Worm (Caenorhabditis elegans) whole organism, early embryonic: ENCODE results near the gene nhr-264.
A peak's percentile ranks its signal among the peaks of the same experiment; 100 is the strongest.

Source experiments
- B0310.2 ChIP-seq: sonication (generic microtip); optimal IDR thresholded peaks from 2 replicates; lab custom pipeline; 2016; ENCODE audit warnings: mild to moderate bottlenecking, missing genetic modification characterization, missing compliant biosample characterization
- F13C5.2 ChIP-seq: sonication (generic microtip); optimal IDR thresholded peaks from 2 replicates; lab custom pipeline; 2017; ENCODE audit warnings: mild to moderate bottlenecking, missing genetic modification characterization, inconsistent platforms, missing compliant biosample characterization
- aly-1 ChIP-seq: sonication (generic microtip); optimal IDR thresholded peaks from 2 replicates; lab custom pipeline; 2016; ENCODE audit warnings: missing genetic modification characterization, missing compliant biosample characterization
- ama-1 ChIP-seq: fragments of 150-350 bp; optimal IDR thresholded peaks from 2 replicates; lab custom pipeline; 2014
- ceh-13 ChIP-seq: fragments of 200-800 bp; sonication (Bioruptor generic); optimal IDR thresholded peaks from 2 replicates; lab custom pipeline; 2018; ENCODE audit warnings: mild to moderate bottlenecking, missing genetic modification characterization, missing compliant biosample characterization
- ceh-36 ChIP-seq: sonication (generic microtip); optimal IDR thresholded peaks from 2 replicates; lab custom pipeline; 2016; ENCODE audit warnings: missing genetic modification characterization, inconsistent platforms, missing compliant biosample characterization
- ets-7 ChIP-seq: sonication (generic microtip); optimal IDR thresholded peaks from 2 replicates; lab custom pipeline; 2016; ENCODE audit warnings: missing genotype, missing genetic modification characterization, missing compliant biosample characterization
- flt-1 ChIP-seq: fragments of 200-800 bp; sonication (Bioruptor generic); IDR thresholded peaks from 2 replicates; pipeline ENCODE4 v1.3.6; 2022; ENCODE audit warnings: missing genetic modification characterization, missing compliant biosample characterization
- hmbx-1 ChIP-seq: sonication (generic microtip); optimal IDR thresholded peaks from 2 replicates; lab custom pipeline; 2016; ENCODE audit warnings: mild to moderate bottlenecking, missing genetic modification characterization, missing compliant biosample characterization
- hmg-4 ChIP-seq: fragments of 200-800 bp; sonication (Bioruptor generic); optimal IDR thresholded peaks from 2 replicates; lab custom pipeline; 2018; ENCODE audit warnings: mild to moderate bottlenecking, missing genetic modification characterization, missing compliant biosample characterization
- hnd-1 ChIP-seq: sonication (generic microtip); optimal IDR thresholded peaks from 2 replicates; lab custom pipeline; 2016; ENCODE audit warnings: missing genetic modification characterization, missing compliant biosample characterization
- pes-1 ChIP-seq: fragments of 200-800 bp; sonication (Bioruptor generic); IDR thresholded peaks from 2 replicates; pipeline ENCODE4 v1.3.6; 2022; ENCODE audit warnings: missing genetic modification reagents, missing genetic modification characterization, missing compliant biosample characterization
- scrt-1 ChIP-seq: fragments of 200-800 bp; sonication (Bioruptor generic); IDR thresholded peaks from 2 replicates; pipeline ENCODE4 v1.3.6; 2022; ENCODE audit warnings: missing genetic modification characterization, missing compliant biosample characterization
- sea-1 ChIP-seq: fragments of 200-800 bp; sonication (Bioruptor generic); conservative IDR thresholded peaks from 2 replicates; pipeline ENCODE4 v1.3.6; 2022; ENCODE audit warnings: missing genetic modification characterization, missing compliant biosample characterization
- tbx-11 ChIP-seq: fragments of 200-800 bp; sonication (Bioruptor generic); IDR thresholded peaks from 2 replicates; pipeline ENCODE4 v1.3.6; 2022; ENCODE audit warnings: missing genetic modification characterization, missing compliant biosample characterization
- tbx-37 ChIP-seq: fragments of 200-800 bp; sonication (Bioruptor generic); conservative IDR thresholded peaks from 2 replicates; pipeline ENCODE4 v1.3.6; 2022; ENCODE audit warnings: missing genetic modification reagents, missing genetic modification characterization, missing compliant biosample characterization
- tra-4 ChIP-seq: sonication (generic microtip); optimal IDR thresholded peaks from 2 replicates; lab custom pipeline; 2017; ENCODE audit warnings: missing genetic modification characterization, missing compliant biosample characterization

The nhr-264 gene

DNA sequence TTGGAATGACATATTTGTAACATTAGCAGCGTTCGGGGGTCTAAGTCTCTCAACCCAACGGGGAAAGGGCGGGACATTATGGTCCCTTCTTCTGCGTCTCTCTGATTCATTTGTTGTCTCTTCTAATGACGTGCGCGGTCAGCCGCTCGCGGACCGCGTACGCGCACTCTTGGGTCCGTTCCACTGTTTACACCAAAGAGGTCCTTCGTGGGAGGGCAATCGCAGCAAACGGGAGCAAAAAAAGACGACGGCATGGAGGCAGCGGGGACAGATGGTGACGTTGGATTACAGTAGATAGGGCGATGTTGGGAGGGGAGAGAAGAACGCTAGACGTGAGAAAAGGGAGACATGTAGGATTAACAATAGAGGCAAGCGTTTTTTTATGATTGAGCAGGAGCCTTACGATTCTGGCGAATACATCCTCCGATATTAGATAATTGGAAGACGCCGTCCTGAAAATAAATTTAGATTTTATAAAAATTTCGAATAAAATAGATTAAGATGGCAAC, 29.9 kb downstream of the nhr-264 start, which contains the start of gene flh-1:
Gene flh-1 (minus strand): TSS at position 459 of the 509 bp plus-strand sequence.
- no peak for TF ChIP-seq B0310.2 (tag; lab: Kevin White, UChicago)
- peak; percentile 70 for TF ChIP-seq ceh-36 (tag; lab: Kevin White, UChicago)
- peak; percentile 15 for TF ChIP-seq F13C5.2 (tag; lab: Kevin White, UChicago)
- peak; percentile 47 for TF ChIP-seq aly-1 (tag; lab: Kevin White, UChicago)
- peak; percentile 82 for TF ChIP-seq sea-1 (GFP tag; lab: Robert Waterston, UW)
- peak; percentile 86 for TF ChIP-seq hmg-4

DNA sequence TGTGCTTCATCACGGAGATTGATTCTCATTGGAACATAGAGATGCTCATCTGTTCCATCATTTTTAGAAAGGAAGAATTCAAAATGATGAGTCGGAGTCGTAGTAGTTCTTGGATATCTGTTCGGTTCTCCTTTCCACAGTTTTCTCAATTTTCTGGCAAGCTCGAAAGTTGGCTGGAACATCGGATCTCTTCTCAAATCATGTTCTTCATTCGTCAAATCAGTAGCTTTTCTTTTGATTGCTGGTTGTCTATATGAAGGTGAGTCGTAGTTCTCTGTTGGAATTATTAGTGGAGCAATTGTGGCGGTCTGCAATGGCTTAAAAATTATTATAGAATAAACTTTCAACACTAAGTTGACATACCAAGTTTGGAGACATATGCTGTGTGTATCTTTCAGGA, 31.4 kb downstream of the nhr-264 start:
- no peak for TF ChIP-seq ets-7 (tag; lab: Kevin White, UChicago)
- TF ChIP-seq ceh-13, result no peak
- TF ChIP-seq aly-1 (tag; lab: Kevin White, UChicago), result no peak
- TF ChIP-seq hnd-1 (tag; lab: Kevin White, UChicago), result no peak
- TF ChIP-seq ceh-36 (tag; lab: Kevin White, UChicago), result no peak
- no peak for TF ChIP-seq tra-4 (tag; lab: Kevin White, UChicago)
- TF ChIP-seq sea-1 (GFP tag; lab: Robert Waterston, UW), result no peak
- no peak for TF ChIP-seq flt-1 (GFP tag; lab: Robert Waterston, UW)
- TF ChIP-seq scrt-1, result no peak
- TF ChIP-seq tbx-11, result no peak
- TF ChIP-seq tbx-37 (GFP tag; lab: Robert Waterston, UW), result no peak
- TF ChIP-seq pes-1 (GFP tag; lab: Robert Waterston, UW), result no peak
- no peak for TF ChIP-seq hmg-4

ce11 chrIV:9261687-9262086, 32.0 kb downstream of the nhr-264 start, which contains the start of gene col-120:
Gene col-120 (minus strand): TSS chrIV:9261787.
- TF ChIP-seq ceh-36 (tag; lab: Kevin White, UChicago), result no peak
- TF ChIP-seq ceh-13, result no peak
- no peak for TF ChIP-seq hnd-1 (tag; lab: Kevin White, UChicago)
- no peak for TF ChIP-seq F13C5.2 (tag; lab: Kevin White, UChicago)
- no peak for TF ChIP-seq hmbx-1 (tag; lab: Kevin White, UChicago)
- no peak for TF ChIP-seq flt-1 (GFP tag; lab: Robert Waterston, UW)
- no peak for TF ChIP-seq sea-1 (GFP tag; lab: Robert Waterston, UW)
- TF ChIP-seq hmg-4, result no peak
- no peak for TF ChIP-seq scrt-1
- no peak for TF ChIP-seq tbx-37 (GFP tag; lab: Robert Waterston, UW)
- no peak for TF ChIP-seq aly-1 (tag; lab: Kevin White, UChicago)
- TF ChIP-seq pes-1 (GFP tag; lab: Robert Waterston, UW), result no peak
- no peak for TF ChIP-seq tra-4 (tag; lab: Kevin White, UChicago)
- TF ChIP-seq B0310.2 (tag; lab: Kevin White, UChicago), result no peak
- no peak for TF ChIP-seq tbx-11
- TF ChIP-seq ets-7 (tag; lab: Kevin White, UChicago), result no peak

DNA sequence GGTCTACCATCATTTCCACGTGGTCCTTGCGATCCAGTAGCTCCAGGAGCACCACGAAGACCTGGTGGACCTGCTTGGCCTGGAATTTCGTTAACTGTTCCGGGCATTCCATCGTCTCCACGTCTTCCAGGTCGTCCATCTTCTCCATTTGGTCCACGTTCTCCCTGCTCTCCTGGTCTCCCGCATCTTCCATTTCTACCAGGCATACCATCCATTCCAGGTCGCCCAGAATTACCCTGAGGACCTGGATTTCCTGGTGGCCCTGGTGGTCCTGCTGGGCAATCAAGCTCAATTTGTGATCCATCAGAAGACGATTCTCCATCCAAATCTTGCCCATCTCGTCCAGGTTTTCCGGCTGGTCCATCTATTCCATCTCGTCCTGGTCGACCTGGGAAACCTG, 32.9 kb downstream of the nhr-264 start:
- TF ChIP-seq ceh-36 (tag; lab: Kevin White, UChicago) (no peak), tra-4 (tag; lab: Kevin White, UChicago) (no peak), hmg-4 (no peak), hmbx-1 (tag; lab: Kevin White, UChicago) (no peak)

- TF ChIP-seq ets-7 (tag; lab: Kevin White, UChicago), result no peak
Observed at ce11 chrIV:9260334-9260733, 33.4 kb downstream of the nhr-264 start.

ce11 chrIV:9259687-9260086, 34.0 kb downstream of the nhr-264 start, which contains the start of gene Y11D7A.10:
Gene Y11D7A.10 (minus strand): TSS chrIV:9259768.
- TF ChIP-seq aly-1 (tag; lab: Kevin White, UChicago), result no peak
- TF ChIP-seq sea-1 (GFP tag; lab: Robert Waterston, UW), result no peak

DNA sequence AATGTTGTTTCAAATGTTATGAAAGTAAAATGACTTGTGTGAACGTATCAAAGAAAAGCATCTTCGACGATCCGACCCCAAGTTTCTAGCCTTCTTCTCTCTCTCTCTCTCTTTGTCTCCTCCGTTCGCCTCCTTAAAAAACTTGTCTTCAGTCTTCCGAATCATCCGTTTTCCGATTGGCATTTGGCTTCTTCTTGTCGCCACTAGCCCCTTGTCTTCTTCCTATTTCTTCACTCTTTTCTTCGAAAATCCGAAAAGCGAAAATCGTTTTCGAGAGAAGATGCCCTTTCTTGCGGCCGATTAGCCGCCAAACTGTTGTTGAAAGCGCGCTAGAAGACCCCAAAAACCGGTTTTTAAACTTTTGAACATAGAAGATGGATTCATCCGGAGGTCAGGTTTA, 35.2 kb downstream of the nhr-264 start:
- no peak for TF ChIP-seq B0310.2 (tag; lab: Kevin White, UChicago)
- TF ChIP-seq sea-1 (GFP tag; lab: Robert Waterston, UW), result no peak
- TF ChIP-seq tbx-11, result no peak
- no peak for TF ChIP-seq flt-1 (GFP tag; lab: Robert Waterston, UW)
- no peak for TF ChIP-seq pes-1 (GFP tag; lab: Robert Waterston, UW)
- TF ChIP-seq F13C5.2 (tag; lab: Kevin White, UChicago), result no peak
- TF ChIP-seq hnd-1 (tag; lab: Kevin White, UChicago), result no peak
- TF ChIP-seq hmg-4, result no peak
- no peak for TF ChIP-seq ceh-13
- no peak for TF ChIP-seq tra-4 (tag; lab: Kevin White, UChicago)
- TF ChIP-seq ama-1 (lab: Kevin White, UChicago), result no peak
- no peak for TF ChIP-seq ceh-36 (tag; lab: Kevin White, UChicago)
- TF ChIP-seq ets-7 (tag; lab: Kevin White, UChicago), result no peak
- no peak for TF ChIP-seq tbx-37 (GFP tag; lab: Robert Waterston, UW)
- TF ChIP-seq hmbx-1 (tag; lab: Kevin White, UChicago), result no peak
- no peak for TF ChIP-seq scrt-1

DNA sequence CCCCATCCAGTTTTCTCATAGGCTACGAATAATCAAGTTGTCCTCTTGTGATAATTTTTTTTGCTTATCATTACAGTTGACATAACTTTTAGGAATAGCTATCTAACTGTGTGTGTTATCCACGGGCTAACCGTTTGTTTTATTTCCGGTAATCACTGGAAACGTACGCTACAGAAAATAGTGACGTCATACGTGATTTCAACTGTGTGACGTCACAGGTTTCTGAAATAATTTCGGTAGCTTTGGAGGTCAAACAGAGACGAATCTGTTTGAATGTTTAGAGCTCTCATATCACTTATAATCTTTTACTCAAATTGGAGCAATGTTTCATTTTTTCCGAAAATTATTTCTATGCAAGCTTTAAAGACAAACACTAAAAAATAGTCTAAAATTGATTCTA, 36.9 kb downstream of the nhr-264 start:
- TF ChIP-seq tbx-37 (GFP tag; lab: Robert Waterston, UW), result no peak
- no peak for TF ChIP-seq tbx-11
- TF ChIP-seq pes-1 (GFP tag; lab: Robert Waterston, UW), result no peak
- no peak for TF ChIP-seq scrt-1
- TF ChIP-seq ceh-36 (tag; lab: Kevin White, UChicago), result no peak
- no peak for TF ChIP-seq hmbx-1 (tag; lab: Kevin White, UChicago)
- TF ChIP-seq hmg-4, result no peak
- no peak for TF ChIP-seq flt-1 (GFP tag; lab: Robert Waterston, UW)
- no peak for TF ChIP-seq B0310.2 (tag; lab: Kevin White, UChicago)
- TF ChIP-seq ama-1 (lab: Kevin White, UChicago), result no peak
- TF ChIP-seq tra-4 (tag; lab: Kevin White, UChicago), result no peak
- no peak for TF ChIP-seq ceh-13
- TF ChIP-seq hnd-1 (tag; lab: Kevin White, UChicago), result no peak
